Worm (Caenorhabditis elegans): ENCODE results near the gene fbxc-22.

DNA sequence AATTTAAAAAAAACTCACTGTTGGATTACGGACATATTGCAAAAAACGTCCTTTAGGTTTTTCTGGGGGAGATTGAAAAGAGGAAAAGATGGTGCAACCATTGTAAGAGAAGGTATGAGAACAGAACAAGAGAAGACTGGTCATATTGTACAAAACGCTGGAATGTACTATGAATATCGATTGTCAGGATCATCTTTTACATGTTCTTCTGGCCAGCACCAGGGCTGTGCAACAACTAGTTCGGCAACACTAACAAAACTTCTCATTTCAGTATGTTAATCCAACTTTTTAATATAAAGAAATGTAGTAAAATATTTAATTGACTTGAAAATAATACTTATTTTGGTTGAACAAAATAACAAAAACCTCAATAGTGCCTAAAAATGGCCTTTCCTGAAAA, 12.5 kb upstream of the fbxc-22 start, which contains the start of gene fbxb-47:
- TF ChIP-seq pqm-1 (tag; optimal IDR thresholded peaks at IDR 0.05) (no peak), unc-86 (tag; optimal IDR thresholded peaks at IDR 0.05) (no peak), snpc-4 (tag; optimal IDR thresholded peaks at IDR 0.05) (no peak)

Data from whole organism, L1 larva.